Fruit fly (Drosophila melanogaster): ENCODE results near the gene MFS3.

Gene MFS3

DNA sequence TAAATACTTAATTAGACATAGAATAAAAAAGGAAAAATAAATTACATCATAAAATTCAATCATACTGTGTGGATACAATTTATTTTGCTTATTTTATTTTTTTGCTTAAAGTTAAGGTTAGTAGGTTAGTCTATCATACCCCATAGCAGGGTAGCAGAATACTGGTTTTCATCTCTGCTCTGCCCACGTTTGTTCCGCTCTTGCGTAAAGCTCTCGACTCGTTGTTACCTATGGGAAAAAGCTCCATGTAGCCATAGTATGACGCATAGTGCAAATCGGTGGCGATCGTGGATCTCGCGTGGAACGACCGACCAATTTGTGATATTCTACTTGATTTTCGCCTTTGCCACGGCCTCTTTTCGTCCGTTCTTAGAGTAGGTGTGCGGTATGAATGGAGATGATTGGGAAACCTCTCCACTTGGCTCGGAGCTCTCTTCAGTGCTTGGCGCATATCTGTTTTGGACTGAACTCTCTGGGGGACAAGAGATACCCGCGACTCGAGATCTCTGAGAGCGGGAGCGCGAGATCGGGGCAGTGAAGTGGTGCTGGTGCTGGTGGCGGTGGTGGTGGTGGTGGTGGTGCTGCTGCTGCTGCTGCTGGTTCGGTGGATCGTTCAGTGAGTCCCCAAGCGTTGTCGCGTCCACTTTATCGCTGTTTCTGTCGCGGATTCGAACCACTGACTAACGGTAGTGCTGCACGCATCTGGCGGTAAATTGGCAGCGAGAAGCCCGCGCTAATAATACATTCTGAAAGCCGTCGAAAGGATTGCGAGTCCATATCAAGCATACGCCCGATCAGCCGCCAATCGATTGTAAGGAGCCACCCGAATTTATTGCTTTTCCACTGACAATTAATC is 42.9 kb downstream of the MFS3 start, which contains the start of gene CG5001 (continued):
- TF ChIP-seq BtbVII (GFP tag; optimal IDR thresholded peaks at IDR 0.05) = peak; percentile 83
- TF ChIP-seq ci (GFP tag; IDR thresholded peaks at IDR 0.05) = peak; percentile 89
- TF ChIP-seq wdn (GFP tag; IDR thresholded peaks at IDR 0.05) = peak; percentile 43
- TF ChIP-seq Adf1 (GFP tag; IDR thresholded peaks at IDR 0.05) = peak; percentile 61
- peak; percentile 84 for TF ChIP-seq bcd (GFP tag; optimal IDR thresholded peaks at IDR 0.05)
- peak; percentile 75 for TF ChIP-seq CG6813 (GFP tag; optimal IDR thresholded peaks at IDR 0.05)
- TF ChIP-seq CG13424 (tag; optimal IDR thresholded peaks at IDR 0.05) = peak; percentile 90
- TF ChIP-seq jing (GFP tag; optimal IDR thresholded peaks at IDR 0.05) = no peak
- TF ChIP-seq ato (GFP tag; IDR thresholded peaks at IDR 0.05; ENCODE audit: partially characterized antibody) = no peak
- peak; percentile 87 for TF ChIP-seq nmo (GFP tag; optimal IDR thresholded peaks at IDR 0.05)
- TF ChIP-seq exex (tag; optimal IDR thresholded peaks at IDR 0.05) = peak; percentile 51
- TF ChIP-seq CG12104 (GFP tag; optimal IDR thresholded peaks at IDR 0.05) = peak; percentile 64
- TF ChIP-seq CG4404 (GFP tag; IDR thresholded peaks at IDR 0.05) = peak; percentile 41; the same call in 1 of the 2 replicates
- peak; percentile 76 for TF ChIP-seq CG15601 (tag; optimal IDR thresholded peaks at IDR 0.05)
- no peak for TF ChIP-seq CG3838 (GFP tag; optimal IDR thresholded peaks at IDR 0.05)
- TF ChIP-seq ab (GFP tag; optimal IDR thresholded peaks at IDR 0.05) = no peak
- TF ChIP-seq zen2 (GFP tag; IDR thresholded peaks at IDR 0.05; ENCODE audit: partially characterized antibody) = no peak
- TF ChIP-seq Xrp1 (GFP tag; IDR thresholded peaks at IDR 0.05) = peak; percentile 93
- peak; percentile 36; the same call in 1 of the 4 replicates for TF ChIP-seq Dll (GFP tag; IDR thresholded peaks at IDR 0.05; ENCODE audit: partially characterized antibody)
- TF ChIP-seq ttk (GFP tag; IDR thresholded peaks at IDR 0.05) = peak; percentile 84
- peak; percentile 51 for TF ChIP-seq emc (GFP tag; optimal IDR thresholded peaks at IDR 0.05)
- peak; percentile 78 for TF ChIP-seq CG14667 (GFP tag; IDR thresholded peaks at IDR 0.05)
- TF ChIP-seq CG1529 (GFP tag; optimal IDR thresholded peaks at IDR 0.05) = no peak
- peak; percentile 78 for TF ChIP-seq Chrac-16 (GFP tag; optimal IDR thresholded peaks at IDR 0.05)
- TF ChIP-seq her (GFP tag; optimal IDR thresholded peaks at IDR 0.05) = peak; percentile 33
- TF ChIP-seq CG11504 (tag; optimal IDR thresholded peaks at IDR 0.05) = no peak
- TF ChIP-seq fd64A (GFP tag; optimal IDR thresholded peaks at IDR 0.05) = peak; percentile 50
- TF ChIP-seq fd3F (GFP tag; optimal IDR thresholded peaks at IDR 0.05) = peak; percentile 73
- peak; percentile 34 for TF ChIP-seq dm (GFP tag; optimal IDR thresholded peaks at IDR 0.05)
- TF ChIP-seq CG12155 (GFP tag; optimal IDR thresholded peaks at IDR 0.05) = peak; percentile 83
- TF ChIP-seq fru (optimal IDR thresholded peaks at IDR 0.05) = no peak
- peak; percentile 25 for TF ChIP-seq btn (GFP tag; optimal IDR thresholded peaks at IDR 0.05)
- peak; percentile 47 for TF ChIP-seq slp2 (GFP tag; optimal IDR thresholded peaks at IDR 0.05)
- peak; percentile 72 for TF ChIP-seq gsb (GFP tag; IDR thresholded peaks at IDR 0.05)
- TF ChIP-seq CG9932 (GFP tag; IDR thresholded peaks at IDR 0.05) = peak; percentile 88
- TF ChIP-seq CG14965 (GFP tag; optimal IDR thresholded peaks at IDR 0.05; ENCODE audit: borderline replicate concordance) = no peak
- peak; percentile 77 for TF ChIP-seq Antp (GFP tag; optimal IDR thresholded peaks at IDR 0.05)
- TF ChIP-seq lab (GFP tag; optimal IDR thresholded peaks at IDR 0.05) = peak; percentile 94
- peak; percentile 54 for TF ChIP-seq nom (GFP tag; optimal IDR thresholded peaks at IDR 0.05)
- no peak for TF ChIP-seq pros (GFP tag; optimal IDR thresholded peaks at IDR 0.05)
- TF ChIP-seq CG11456 (GFP tag; IDR thresholded peaks at IDR 0.05) = peak; percentile 92
- TF ChIP-seq CG1602 (GFP tag; optimal IDR thresholded peaks at IDR 0.05) = peak; percentile 73
- peak; percentile 82 for TF ChIP-seq CG5245 (GFP tag; optimal IDR thresholded peaks at IDR 0.05)
- peak; percentile 82 for TF ChIP-seq al (GFP tag; IDR thresholded peaks at IDR 0.05)
- TF ChIP-seq Asciz (GFP tag; optimal IDR thresholded peaks at IDR 0.05) = no peak
- TF ChIP-seq Mrtf (GFP tag; IDR thresholded peaks at IDR 0.05) = peak; percentile 84
- TF ChIP-seq CTCF (GFP tag; optimal IDR thresholded peaks at IDR 0.05) = peak; percentile 65
- TF ChIP-seq p53 (GFP tag; optimal IDR thresholded peaks at IDR 0.05) = no peak
- TF ChIP-seq CG2678 (tag; optimal IDR thresholded peaks at IDR 0.05) = peak; percentile 92
- 0 out of 3 replicates have a peak, but pooled peaks have one; percentile 12 for TF ChIP-seq C15 (GFP tag; IDR thresholded peaks at IDR 0.05)
